Fruit fly (Drosophila melanogaster): ENCODE results near the gene PIG-Wa.

The PIG-Wa gene

dm6 chr2L:2391321-2391720 is 8.3 kb downstream of the PIG-Wa start, which contains the start of gene CG46448:
Gene CG46448, plus strand, starts transcription at chr2L:2391660.
- no peak for TF ChIP-seq dac (GFP tag; optimal IDR thresholded peaks at IDR 0.05)
- TF ChIP-seq Eip93F (GFP tag; optimal IDR thresholded peaks at IDR 0.05) = no peak
- no peak for TF ChIP-seq Hr38 (GFP tag; optimal IDR thresholded peaks at IDR 0.05)
- TF ChIP-seq CG6163 (GFP tag; IDR thresholded peaks at IDR 0.05) = no peak

- no peak for TF ChIP-seq CG11902 (GFP tag; optimal IDR thresholded peaks at IDR 0.05)
- peak; percentile 38 for TF ChIP-seq Eip78C (GFP tag)
- no peak for TF ChIP-seq CG34406 (GFP tag; optimal IDR thresholded peaks at IDR 0.05)
- TF ChIP-seq Hr38 (GFP tag; optimal IDR thresholded peaks at IDR 0.05) = no peak
- TF ChIP-seq CG1621 (tag; optimal IDR thresholded peaks at IDR 0.05) = no peak
- no peak for TF ChIP-seq eg (GFP tag; IDR thresholded peaks at IDR 0.05)
- peak; percentile 51 for TF ChIP-seq svp (GFP tag)
- TF ChIP-seq CG15336 (GFP tag; IDR thresholded peaks at IDR 0.05) = no peak
- no peak for TF ChIP-seq vri (GFP tag; optimal IDR thresholded peaks at IDR 0.05)
- no peak for TF ChIP-seq Hr4 (GFP tag; optimal IDR thresholded peaks at IDR 0.05)
- no peak for TF ChIP-seq acj6 (GFP tag; optimal IDR thresholded peaks at IDR 0.05)
- no peak for TF ChIP-seq Sox14 (GFP tag; optimal IDR thresholded peaks at IDR 0.05)
- TF ChIP-seq topi (GFP tag; optimal IDR thresholded peaks at IDR 0.05) = no peak
- TF ChIP-seq CG8632 (GFP tag; optimal IDR thresholded peaks at IDR 0.05) = no peak
These were observed 11.9 kb downstream of the PIG-Wa start for dm6 chr2L:2394872-2395271.

dm6 chr2L:2397080-2397479 is 14.1 kb downstream of the PIG-Wa start:
- TF ChIP-seq topi (GFP tag; optimal IDR thresholded peaks at IDR 0.05) = peak; percentile 24
- peak; percentile 4 for TF ChIP-seq CG10631 (GFP tag; optimal IDR thresholded peaks at IDR 0.05)
- TF ChIP-seq Sox15 (GFP tag; optimal IDR thresholded peaks at IDR 0.05) = no peak
- peak; percentile 8 for TF ChIP-seq CG31627 (GFP tag; optimal IDR thresholded peaks at IDR 0.05)
- peak; percentile 39 for TF ChIP-seq svp (GFP tag)
- peak; percentile 6 for TF ChIP-seq CG10669 (GFP tag; optimal IDR thresholded peaks at IDR 0.05)
- TF ChIP-seq Met (GFP tag; optimal IDR thresholded peaks at IDR 0.05) = peak; percentile 9
- TF ChIP-seq cyc (GFP tag; optimal IDR thresholded peaks at IDR 0.05) = peak; percentile 19
- no peak for TF ChIP-seq CG7368 (GFP tag; optimal IDR thresholded peaks at IDR 0.05)
- TF ChIP-seq CG6163 (GFP tag; IDR thresholded peaks at IDR 0.05) = peak; percentile 57; the same call in 1 of the 3 replicates
- peak; percentile 57 for TF ChIP-seq Eip78C (GFP tag)
- TF ChIP-seq OdsH (GFP tag; optimal IDR thresholded peaks at IDR 0.05) = no peak
- TF ChIP-seq Smox (GFP tag; optimal IDR thresholded peaks at IDR 0.05) = peak; percentile 26
- peak; percentile 2 for TF ChIP-seq lz (GFP tag; optimal IDR thresholded peaks at IDR 0.05)
- no peak for TF ChIP-seq CG16779 (tag; optimal IDR thresholded peaks at IDR 0.05)

- TF ChIP-seq CG31627 (GFP tag; optimal IDR thresholded peaks at IDR 0.05) = no peak
- no peak for TF ChIP-seq Eip75B (GFP tag; optimal IDR thresholded peaks at IDR 0.05)
- no peak for TF ChIP-seq CG6854 (GFP tag; optimal IDR thresholded peaks at IDR 0.05)
- peak; percentile 55 for TF ChIP-seq svp (GFP tag)
- peak; percentile 8 for TF ChIP-seq CG10631 (GFP tag; optimal IDR thresholded peaks at IDR 0.05)
- TF ChIP-seq Met (GFP tag; optimal IDR thresholded peaks at IDR 0.05) = no peak
- no peak for TF ChIP-seq CG11762 (GFP tag; optimal IDR thresholded peaks at IDR 0.05; ENCODE audit: insufficient read depth)
- no peak for TF ChIP-seq achi (GFP tag; optimal IDR thresholded peaks at IDR 0.05)
- TF ChIP-seq ss (GFP tag; optimal IDR thresholded peaks at IDR 0.05) = no peak
These were observed 15.5 kb downstream of the PIG-Wa start for dm6 chr2L:2398459-2398858.

- no peak for TF ChIP-seq Blimp-1 (GFP tag; optimal IDR thresholded peaks at IDR 0.05)
- no peak for TF ChIP-seq topi (GFP tag; optimal IDR thresholded peaks at IDR 0.05)
- TF ChIP-seq CG9139 (GFP tag; optimal IDR thresholded peaks at IDR 0.05) = no peak
- TF ChIP-seq fkh (GFP tag; optimal IDR thresholded peaks at IDR 0.05) = no peak
- no peak for TF ChIP-seq Smox (GFP tag; optimal IDR thresholded peaks at IDR 0.05)
- no peak for TF ChIP-seq Sox14 (GFP tag; optimal IDR thresholded peaks at IDR 0.05)
- TF ChIP-seq CG32006 (GFP tag; optimal IDR thresholded peaks at IDR 0.05) = no peak
- TF ChIP-seq CG11762 (GFP tag; optimal IDR thresholded peaks at IDR 0.05; ENCODE audit: insufficient read depth) = no peak
- TF ChIP-seq eg (GFP tag; IDR thresholded peaks at IDR 0.05) = no peak
- no peak for TF ChIP-seq dsx (GFP tag; optimal IDR thresholded peaks at IDR 0.05; ENCODE audit: poor library complexity, severe bottlenecking)
- TF ChIP-seq CG1621 (tag; optimal IDR thresholded peaks at IDR 0.05) = no peak
These were observed 16.9 kb downstream of the PIG-Wa start, which contains the start of gene VGlut for dm6 chr2L:2399897-2400296. Gene VGlut, plus strand, starts transcription at chr2L:2400295.

Measured in whole organism, prepupa.